Fruit fly (Drosophila melanogaster) whole organism, embryonic: ENCODE results near the gene Zasp66.

Source experiments
- Asciz ChIP-seq: fragments of 200-800 bp; sonication (Bioruptor generic); optimal IDR thresholded peaks from 2 replicates; lab custom pipeline; 2017; ENCODE audit warnings: missing biosample characterization, mild to moderate bottlenecking, missing genetic modification characterization, missing genetic modification reagents
- CG10565 ChIP-seq: fragments of 200-800 bp; sonication (Bioruptor generic); optimal IDR thresholded peaks from 3 replicates; lab custom pipeline; 2016; ENCODE audit warnings: missing biosample characterization, mild to moderate bottlenecking, missing genetic modification characterization
- CG10979 ChIP-seq: fragments of 200-800 bp; sonication (Bioruptor generic); optimal IDR thresholded peaks from 2 replicates; lab custom pipeline; 2018; ENCODE audit warnings: missing biosample characterization, mild to moderate bottlenecking, missing genetic modification characterization, moderate library complexity
- CG15479 ChIP-seq: fragments of 200-800 bp; sonication (Bioruptor generic); optimal IDR thresholded peaks from 3 replicates; lab custom pipeline; 2019; ENCODE audit warnings: missing biosample characterization, mild to moderate bottlenecking, missing genetic modification characterization, moderate library complexity
- CG17385 ChIP-seq: fragments of 200-800 bp; sonication (Bioruptor generic); optimal IDR thresholded peaks from 3 replicates; lab custom pipeline; 2018; ENCODE audit warnings: missing biosample characterization, mild to moderate bottlenecking, missing genetic modification characterization
- CG17912 ChIP-seq: fragments of 200-800 bp; sonication (Bioruptor generic); optimal IDR thresholded peaks from 2 replicates; lab custom pipeline; 2018; ENCODE audit warnings: missing biosample characterization, mild to moderate bottlenecking, missing genetic modification characterization
- CG1792 ChIP-seq: fragments of 200-800 bp; sonication (Bioruptor generic); optimal IDR thresholded peaks from 2 replicates; lab custom pipeline; 2016; ENCODE audit warnings: missing biosample characterization, missing genetic modification characterization
- CG2116 ChIP-seq: fragments of 200-800 bp; sonication (Bioruptor generic); optimal IDR thresholded peaks from 3 replicates; lab custom pipeline; 2018; ENCODE audit warnings: missing biosample characterization, mild to moderate bottlenecking, missing genetic modification characterization
- CG2202 ChIP-seq: fragments of 200-800 bp; sonication (Bioruptor generic); optimal IDR thresholded peaks from 2 replicates; lab custom pipeline; 2018; ENCODE audit warnings: missing biosample characterization, mild to moderate bottlenecking, missing genetic modification characterization
- CG4424 ChIP-seq: fragments of 200-800 bp; sonication (Bioruptor generic); optimal IDR thresholded peaks from 3 replicates; lab custom pipeline; 2016; ENCODE audit warnings: missing biosample characterization, missing genetic modification characterization
- CG4820 ChIP-seq: fragments of 200-800 bp; sonication (Bioruptor generic); optimal IDR thresholded peaks from 3 replicates; lab custom pipeline; 2016; ENCODE audit warnings: missing biosample characterization, missing genetic modification characterization
- CG7357 ChIP-seq: fragments of 200-800 bp; sonication (Bioruptor generic); IDR thresholded peaks from 3 replicates; pipeline ENCODE4 v1.3.6; 2022; ENCODE audit warnings: missing biosample characterization, missing genetic modification characterization
- D19A ChIP-seq: fragments of 200-800 bp; optimal IDR thresholded peaks from 3 replicates; lab custom pipeline; 2019; ENCODE audit warnings: missing biosample characterization, mild to moderate bottlenecking, missing genetic modification characterization, moderate library complexity
- E2f1 ChIP-seq: fragments of 200-800 bp; sonication (Bioruptor generic); IDR thresholded peaks from 2 replicates; pipeline ENCODE4 v1.3.6; 2022; ENCODE audit warnings: missing biosample characterization, missing genetic modification characterization
- Ets65A ChIP-seq: fragments of 200-800 bp; sonication (Bioruptor generic); peaks from one replicate; lab custom pipeline; 2016; ENCODE audit warnings: missing biosample characterization, missing genetic modification characterization
- Ets97D ChIP-seq: fragments of 200-800 bp; sonication (Bioruptor generic); optimal IDR thresholded peaks from 3 replicates; lab custom pipeline; 2016; ENCODE audit warnings: missing biosample characterization, missing genetic modification characterization
- Max ChIP-seq: fragments of 200-800 bp; sonication (Bioruptor generic); optimal IDR thresholded peaks from 2 replicates; lab custom pipeline; 2016; ENCODE audit warnings: missing biosample characterization, mild to moderate bottlenecking, missing genetic modification characterization
- Meics ChIP-seq: fragments of 200-800 bp; sonication (Bioruptor generic); optimal IDR thresholded peaks from 2 replicates; lab custom pipeline; 2017; ENCODE audit warnings: missing biosample characterization, mild to moderate bottlenecking, missing genetic modification characterization
- Spps ChIP-seq: fragments of 200-800 bp; sonication (Bioruptor generic); optimal IDR thresholded peaks from 2 replicates; lab custom pipeline; 2018; ENCODE audit warnings: missing biosample characterization, mild to moderate bottlenecking, missing genetic modification characterization
- al ChIP-seq: fragments of 200-800 bp; sonication (Bioruptor generic); IDR thresholded peaks from 2 replicates; pipeline ENCODE4 v1.3.6; 2022; ENCODE audit warnings: missing biosample characterization, missing genetic modification characterization
- ash1 ChIP-seq: fragments of 200-800 bp; sonication (Bioruptor generic); optimal IDR thresholded peaks from 2 replicates; lab custom pipeline; 2018; ENCODE audit warnings: missing biosample characterization, mild to moderate bottlenecking, missing genetic modification characterization
- bbx ChIP-seq: fragments of 200-800 bp; sonication (Bioruptor generic); IDR thresholded peaks from 2 replicates; pipeline ENCODE4 v1.3.6; 2022; ENCODE audit warnings: missing biosample characterization, missing genetic modification characterization; ENCODE audit not compliant: partially characterized antibody
- cad ChIP-seq: fragments of >200 bp; optimal IDR thresholded peaks from 2 replicates; lab custom pipeline; 2017; ENCODE audit warnings: missing biosample characterization, missing genetic modification characterization
- caup ChIP-seq: fragments of 200-800 bp; sonication (Bioruptor generic); optimal IDR thresholded peaks from 3 replicates; lab custom pipeline; 2017; ENCODE audit warnings: missing biosample characterization, mild to moderate bottlenecking, missing genetic modification characterization, moderate library complexity; ENCODE audit not compliant: severe bottlenecking
- disco-r ChIP-seq: fragments of 200-800 bp; sonication (Bioruptor generic); optimal IDR thresholded peaks from 2 replicates; lab custom pipeline; 2016; ENCODE audit warnings: missing biosample characterization, missing genetic modification characterization
- dm ChIP-seq: fragments of 200-800 bp; sonication (Bioruptor generic); optimal IDR thresholded peaks from 3 replicates; lab custom pipeline; 2016; ENCODE audit warnings: missing biosample characterization, missing genetic modification characterization
- dmrt11E ChIP-seq: fragments of 200-800 bp; sonication (Bioruptor generic); optimal IDR thresholded peaks from 3 replicates; lab custom pipeline; 2018; ENCODE audit warnings: missing biosample characterization, mild to moderate bottlenecking, missing genetic modification characterization, moderate library complexity
- gro ChIP-seq: fragments of 200-800 bp; sonication (Bioruptor generic); optimal IDR thresholded peaks from 2 replicates; lab custom pipeline; 2016; ENCODE audit warnings: missing biosample characterization, missing genetic modification characterization
- hth ChIP-seq: fragments of >200 bp; optimal IDR thresholded peaks from 2 replicates; lab custom pipeline; 2017; ENCODE audit warnings: inconsistent platforms
- nom ChIP-seq: fragments of 200-800 bp; sonication (Bioruptor generic); optimal IDR thresholded peaks from 2 replicates; lab custom pipeline; 2017; ENCODE audit warnings: missing biosample characterization, missing genetic modification characterization, mild to moderate bottlenecking, moderate library complexity, missing genetic modification reagents
- pita ChIP-seq: fragments of 200-800 bp; sonication (Bioruptor generic); optimal IDR thresholded peaks from 2 replicates; lab custom pipeline; 2017; ENCODE audit warnings: missing biosample characterization, mild to moderate bottlenecking, missing genetic modification characterization
- sens ChIP-seq: fragments of 200-800 bp; sonication (Bioruptor generic); peaks from one replicate; lab custom pipeline; 2016; ENCODE audit warnings: missing biosample characterization, missing genetic modification characterization
- slbo ChIP-seq: fragments of 200-800 bp; sonication (Bioruptor generic); IDR thresholded peaks from 2 replicates; pipeline ENCODE4 v1.3.6; 2022; ENCODE audit warnings: missing biosample characterization, missing genetic modification characterization
- tgo ChIP-seq: fragments of 200-800 bp; sonication (Bioruptor generic); IDR thresholded peaks from 3 replicates; pipeline ENCODE4 v1.3.6; 2022; ENCODE audit warnings: missing biosample characterization, missing genetic modification characterization
- tll ChIP-seq, 2 experiments: fragments of 200-800 bp in 1 of 2; fragments of >200 bp in 1 of 2; sonication (Bioruptor generic) in 1 of 2; optimal IDR thresholded peaks; 2 replicates each; lab custom pipeline; 2017 to 2019; ENCODE audit warnings: missing biosample characterization in 2 of 2, missing genetic modification characterization in 2 of 2, mild to moderate bottlenecking in 1 of 2, moderate library complexity in 1 of 2
- twi ChIP-seq: fragments of 200-800 bp; optimal IDR thresholded peaks from 2 replicates; lab custom pipeline; 2019; ENCODE audit warnings: missing biosample characterization, mild to moderate bottlenecking, missing genetic modification characterization, moderate library complexity
- zen ChIP-seq: fragments of 200-800 bp; sonication (Bioruptor generic); optimal IDR thresholded peaks from 3 replicates; lab custom pipeline; 2018; ENCODE audit warnings: missing biosample characterization, mild to moderate bottlenecking, missing genetic modification characterization, moderate library complexity

Gene Zasp66

DNA sequence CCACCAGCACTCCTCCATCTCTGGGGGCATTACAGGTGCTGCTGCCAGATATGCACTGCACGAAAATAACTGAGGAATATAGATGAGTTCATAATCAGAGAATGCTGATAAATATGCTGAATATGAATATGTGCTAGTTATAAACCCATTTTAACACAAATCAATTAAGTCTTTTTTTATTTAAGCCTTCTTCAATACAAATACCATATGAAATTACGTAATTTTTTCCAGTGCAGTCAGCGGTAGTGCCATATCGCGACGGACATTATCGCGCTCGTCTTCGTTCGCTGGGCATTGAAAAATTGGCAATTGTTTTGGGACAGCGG is 33.2 kb downstream of the Zasp66 start (continued):
- TF ChIP-seq ash1 (GFP tag; lab: Kevin White, UChicago) (no peak), gro (GFP tag; lab: Kevin White, UChicago) (no peak), zen (tag; lab: Kevin White, UChicago) (peak; percentile 6), nom (GFP tag; lab: Kevin White, UChicago) (peak; percentile 52), tgo (GFP tag; lab: Robert Waterston, UW) (no peak), CG10565 (GFP tag; lab: Kevin White, UChicago) (no peak), CG4424 (GFP tag; lab: Kevin White, UChicago) (peak; percentile 4)

DNA sequence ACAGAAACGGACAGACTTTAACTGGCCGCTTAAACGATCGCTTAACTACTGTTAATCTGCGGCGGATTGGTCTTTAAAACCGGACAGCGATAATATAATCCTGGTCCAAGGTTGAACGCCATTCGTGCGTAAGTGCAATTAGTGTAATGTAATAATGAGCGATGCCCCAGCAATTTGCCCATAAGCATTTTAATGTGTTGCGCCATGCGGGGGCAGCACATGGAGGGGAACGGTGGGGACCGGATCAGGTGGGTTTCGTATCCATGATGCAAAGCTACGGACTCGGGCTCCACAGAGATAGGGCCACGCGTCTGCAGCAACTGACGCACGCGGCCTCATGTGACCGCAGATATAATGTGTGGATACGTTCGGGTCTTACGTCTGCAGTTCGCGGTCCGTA is 33.6 kb downstream of the Zasp66 start:
- TF ChIP-seq Spps, result no peak
- TF ChIP-seq Ets65A (GFP tag; lab: Kevin White, UChicago), result peak; percentile 75

dm6 chr3L:8659601-8660000 is 35.4 kb downstream of the Zasp66 start:
- TF ChIP-seq Meics, result no peak
- no peak for TF ChIP-seq hth
- 0 out of 2 replicates have a peak, but pooled peaks have one; percentile 6 for TF ChIP-seq al

DNA sequence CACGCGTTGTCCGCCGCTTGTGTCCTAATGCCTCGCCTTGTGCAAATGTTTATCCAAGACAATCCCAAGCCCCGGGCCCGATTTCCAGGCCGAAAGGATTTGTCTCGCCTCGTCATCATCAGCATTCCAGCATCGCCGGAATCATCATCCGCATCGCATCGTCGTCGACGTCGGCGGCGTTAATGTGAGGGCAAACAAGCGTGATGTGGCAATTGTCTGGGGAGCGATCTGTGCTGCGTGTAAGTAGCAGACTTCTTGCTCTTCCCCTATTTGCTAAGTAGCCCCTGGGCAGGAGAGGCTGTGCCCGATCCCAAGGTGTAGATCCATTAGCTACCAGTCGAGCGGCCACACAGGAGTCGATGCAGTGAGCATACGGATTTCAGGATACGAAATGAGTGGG is 36.6 kb downstream of the Zasp66 start:
- no peak for TF ChIP-seq Ets97D
- no peak for TF ChIP-seq CG2116 (GFP tag; lab: Kevin White, UChicago)
- peak in 1 of 2 experiments; percentile 72 for TF ChIP-seq tll (GFP tag; optimal IDR thresholded peaks at IDR 0.05; lab: Kevin White, UChicago)
- TF ChIP-seq slbo (GFP tag; lab: Robert Waterston, UW), result 0 out of 2 replicates have a peak, but pooled peaks have one; percentile 4
- TF ChIP-seq CG1792 (GFP tag; lab: Kevin White, UChicago), result no peak
- TF ChIP-seq E2f1 (GFP tag; lab: Robert Waterston, UW), result no peak
- TF ChIP-seq zen (tag; lab: Kevin White, UChicago), result peak; percentile 92
- no peak for TF ChIP-seq Ets65A (GFP tag; lab: Kevin White, UChicago)
- TF ChIP-seq Spps, result no peak
- TF ChIP-seq CG17912 (GFP tag; lab: Kevin White, UChicago), result no peak
- no peak for TF ChIP-seq bbx
- TF ChIP-seq sens (GFP tag; lab: Kevin White, UChicago), result peak; percentile 33

DNA sequence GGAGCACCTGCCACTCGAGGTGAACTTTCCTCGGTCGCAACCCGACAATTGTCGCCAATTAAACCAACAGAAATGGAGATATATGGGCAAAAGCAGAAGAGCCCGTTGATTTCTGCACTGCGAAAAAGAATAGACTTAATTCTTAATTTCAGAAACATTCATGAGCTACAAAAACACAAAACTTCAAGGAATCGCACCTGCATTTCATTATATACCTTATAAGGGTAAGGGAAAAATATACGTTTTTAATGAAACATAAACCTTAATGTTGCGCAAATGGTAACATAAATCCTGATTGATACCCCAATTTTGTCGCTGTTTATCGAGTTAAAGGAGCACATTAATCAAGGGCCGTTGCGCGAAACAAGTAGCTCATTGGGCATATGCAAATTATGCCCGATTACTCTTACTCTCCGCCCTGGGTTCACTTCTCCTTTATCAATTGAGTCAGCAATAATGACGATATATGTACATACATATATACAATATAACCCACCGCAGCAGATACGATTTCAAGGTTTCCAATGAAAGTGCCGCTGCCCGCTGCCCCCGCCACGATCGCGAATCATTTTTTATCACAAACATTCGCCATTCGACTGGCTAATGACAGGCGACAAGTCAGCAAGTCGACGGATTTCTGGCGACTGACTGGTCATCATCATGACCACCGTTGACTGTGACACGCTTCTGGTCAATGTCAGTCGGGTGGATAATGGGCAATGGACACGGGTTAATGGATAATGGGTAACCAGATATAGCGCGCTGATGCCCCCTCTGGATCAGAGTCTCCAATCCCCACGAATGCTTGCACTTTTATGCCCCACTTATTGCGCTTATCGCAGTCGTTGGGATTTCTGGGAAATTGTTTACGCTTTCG is 37.9 kb downstream of the Zasp66 start:
- peak; percentile 61 for TF ChIP-seq sens (GFP tag; lab: Kevin White, UChicago)
- TF ChIP-seq CG7357 (GFP tag; lab: Robert Waterston, UW), result no peak
- TF ChIP-seq, all 482 proteins: peak for 1

dm6 chr3L:8666098-8666497 is 41.9 kb downstream of the Zasp66 start:
- TF ChIP-seq Ets65A (GFP tag; lab: Kevin White, UChicago) (peak; percentile 4), CG15479 (peak; percentile 27), zen (tag; lab: Kevin White, UChicago) (peak; percentile 72), cad (GFP tag; lab: Kevin White, UChicago) (peak; percentile 25), caup (no peak), tll (GFP tag; optimal IDR thresholded peaks at IDR 0.05; lab: Kevin White, UChicago) (peak in 1 of 2 experiments; percentile 87)

- peak; percentile 31 for TF ChIP-seq CG2202
- TF ChIP-seq pita, result no peak
- TF ChIP-seq CG17385 (GFP tag; lab: Kevin White, UChicago), result peak; percentile 1
- no peak for TF ChIP-seq Max (GFP tag; lab: Kevin White, UChicago)
- peak; percentile 78 for TF ChIP-seq dmrt11E (tag; lab: Kevin White, UChicago)
- peak; percentile 72 for TF ChIP-seq CG10979
- no peak for TF ChIP-seq dm (GFP tag; lab: Kevin White, UChicago)
- TF ChIP-seq Spps, result peak; percentile 3
- TF ChIP-seq CG4820 (GFP tag; lab: Kevin White, UChicago), result peak; percentile 24
- TF ChIP-seq disco-r (GFP tag; lab: Kevin White, UChicago), result no peak
- peak; percentile 2 for TF ChIP-seq Asciz (GFP tag; lab: Kevin White, UChicago)
- peak; percentile 7 for TF ChIP-seq twi
- TF ChIP-seq D19A (tag; lab: Kevin White, UChicago), result peak; percentile 45
Measured at dm6 chr3L:8667809-8668593, 43.8 kb downstream of the Zasp66 start.
